Worm (Caenorhabditis elegans) whole organism, young adult: ENCODE data around the gene dnj-22.

Experiments
- F10E7.11 ChIP-seq: sonication (generic microtip); optimal IDR thresholded peaks from 2 replicates; lab custom pipeline; 2017; ENCODE audit warnings: mild to moderate bottlenecking, missing genetic modification characterization, moderate library complexity, missing compliant biosample characterization
- K12H6.12 ChIP-seq: fragments of 200-800 bp; sonication (Bioruptor generic); optimal IDR thresholded peaks from 2 replicates; lab custom pipeline; 2018; ENCODE audit warnings: mild to moderate bottlenecking, missing genetic modification characterization, missing compliant biosample characterization
- Y56A3A.18 ChIP-seq: fragments of 200-800 bp; sonication (Bioruptor generic); IDR thresholded peaks from 2 replicates; pipeline ENCODE4 v1.3.6; 2022; ENCODE audit warnings: missing genetic modification reagents, missing genetic modification characterization, missing compliant biosample characterization
- dox-1 ChIP-seq: fragments of 200-800 bp; sonication (Bioruptor generic); IDR thresholded peaks from 2 replicates; pipeline ENCODE4 v1.3.6; 2022; ENCODE audit warnings: missing genetic modification reagents, missing genetic modification characterization, missing compliant biosample characterization
- egrh-3 ChIP-seq: fragments of 200-800 bp; sonication (Bioruptor generic); IDR thresholded peaks from 2 replicates; pipeline ENCODE4 v1.3.6; 2022; ENCODE audit warnings: missing genetic modification reagents, missing genetic modification characterization, missing compliant biosample characterization
- ekl-4 ChIP-seq: fragments of 200-800 bp; sonication (Bioruptor generic); IDR thresholded peaks from 2 replicates; pipeline ENCODE4 v1.3.6; 2022; ENCODE audit warnings: missing genetic modification reagents, missing genetic modification characterization, missing compliant biosample characterization
- fkh-3 ChIP-seq: sonication (generic microtip); optimal IDR thresholded peaks from 2 replicates; lab custom pipeline; 2016; ENCODE audit warnings: mild to moderate bottlenecking, missing genetic modification characterization, missing compliant biosample characterization
- nhr-80 ChIP-seq: sonication (generic microtip); optimal IDR thresholded peaks from 2 replicates; lab custom pipeline; 2016; ENCODE audit warnings: missing genetic modification characterization, missing compliant biosample characterization
- nhr-90 ChIP-seq: sonication (generic microtip); optimal IDR thresholded peaks from 2 replicates; lab custom pipeline; 2016; ENCODE audit warnings: missing genotype, mild to moderate bottlenecking, missing genetic modification characterization, missing compliant biosample characterization
- pha-4 ChIP-seq: fragments of 150-350 bp; sonication (generic microtip); optimal IDR thresholded peaks from 2 replicates; lab custom pipeline; 2014; ENCODE audit warnings: missing biosample characterization, missing genetic modification reagents, missing genetic modification characterization
- snpc-1.3 ChIP-seq: sonication (generic microtip); optimal IDR thresholded peaks from 2 replicates; lab custom pipeline; 2017; ENCODE audit warnings: missing genetic modification characterization, mild to moderate bottlenecking, missing compliant biosample characterization, antibody characterized with exemption, moderate library complexity, missing genotype, missing genetic modification reagents; ENCODE audit not compliant: insufficient read depth
- unc-62 ChIP-seq: fragments of 150-350 bp; optimal IDR thresholded peaks from 2 replicates; lab custom pipeline; 2014; ENCODE audit warnings: missing biosample characterization, missing genetic modification reagents, missing genetic modification characterization

DNA sequence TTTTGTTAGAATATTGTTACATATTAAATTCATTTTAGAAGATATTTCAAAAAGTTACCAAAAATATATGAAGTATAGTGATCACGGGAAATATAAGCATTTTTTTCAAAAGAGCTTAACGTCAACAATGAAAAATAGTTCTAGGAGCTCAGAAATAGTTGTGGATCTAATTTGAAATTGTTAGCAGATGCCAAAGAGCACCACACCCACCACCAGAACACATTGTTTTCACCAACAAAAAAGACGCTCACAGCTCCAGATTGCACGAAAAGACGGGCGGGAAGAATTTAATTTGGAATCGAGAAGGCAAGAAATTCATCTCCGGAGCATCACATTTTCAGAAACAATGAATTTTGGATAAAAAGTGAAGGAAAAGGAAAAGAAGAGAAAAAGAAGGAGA, 9.0 kb upstream of the dnj-22 start, which contains the start of gene gplb-1:
- no peak for TF ChIP-seq Y56A3A.18 (GFP tag; lab: Robert Waterston, UW)
- no peak for TF ChIP-seq nhr-90 (tag; lab: Kevin White, UChicago)
- TF ChIP-seq egrh-3 = no peak
- TF ChIP-seq K12H6.12 = no peak
- TF ChIP-seq pha-4 (tag; lab: Kevin White, UChicago) = no peak
- no peak for TF ChIP-seq unc-62 (GFP tag; lab: Kevin White, UChicago)
- no peak for TF ChIP-seq fkh-3
- TF ChIP-seq F10E7.11 (tag; lab: Kevin White, UChicago) = no peak
- TF ChIP-seq nhr-80 (tag; lab: Kevin White, UChicago) = no peak
- TF ChIP-seq dox-1 (GFP tag; lab: Robert Waterston, UW) = no peak
- no peak for TF ChIP-seq ekl-4
- no peak for TF ChIP-seq snpc-1.3 (tag; lab: Kevin White, UChicago)
